Worm (Caenorhabditis elegans): ENCODE measurements around the gene C46C11.3.

Gene C46C11.3

DNA sequence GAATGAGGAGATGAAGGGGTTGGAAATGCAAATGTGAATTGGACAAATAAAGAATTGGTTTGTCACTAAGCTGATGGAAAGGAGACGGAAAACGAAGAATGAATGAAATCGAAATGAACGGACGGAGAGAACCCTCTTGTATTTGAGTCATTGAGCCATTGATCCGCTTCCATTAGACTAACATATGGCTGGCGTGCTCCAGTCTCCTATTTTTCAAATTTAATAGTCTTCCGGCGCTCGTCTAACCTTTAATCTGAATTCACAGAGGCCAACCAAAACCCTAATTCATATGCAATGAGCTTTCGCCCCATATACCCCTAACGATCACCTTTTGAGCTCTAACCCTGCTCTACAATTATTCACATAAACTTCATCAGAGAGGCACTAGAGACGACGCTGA, at the start of gene C46C11.3:
TSS of gene C46C11.3 (plus strand) at position 301 of the 400 bp plus-strand sequence.
- no peak for TF ChIP-seq unc-62 (GFP tag; optimal IDR thresholded peaks at IDR 0.05)

DNA sequence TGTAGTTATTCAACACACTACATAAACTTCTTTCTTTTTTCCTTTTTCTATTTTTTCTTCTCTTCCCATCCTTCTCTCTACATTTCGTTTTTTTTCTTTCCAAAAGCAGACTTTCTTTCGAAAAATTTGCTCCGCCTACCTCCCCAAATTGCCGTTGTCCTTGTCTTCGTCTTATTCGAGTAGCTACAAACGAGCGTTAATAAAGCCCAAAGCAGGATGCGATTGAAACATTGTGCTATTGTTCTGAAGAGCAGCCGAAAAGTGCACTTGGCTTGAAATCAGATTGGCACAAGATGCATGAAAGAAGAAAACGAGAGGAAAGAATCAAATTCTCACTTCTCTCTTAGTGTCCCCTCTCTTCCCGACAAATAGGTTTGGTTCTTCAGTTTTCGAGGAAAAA, 47.3 kb upstream of the C46C11.3 start:
- TF ChIP-seq unc-62 (GFP tag; optimal IDR thresholded peaks at IDR 0.05), result no peak

DNA sequence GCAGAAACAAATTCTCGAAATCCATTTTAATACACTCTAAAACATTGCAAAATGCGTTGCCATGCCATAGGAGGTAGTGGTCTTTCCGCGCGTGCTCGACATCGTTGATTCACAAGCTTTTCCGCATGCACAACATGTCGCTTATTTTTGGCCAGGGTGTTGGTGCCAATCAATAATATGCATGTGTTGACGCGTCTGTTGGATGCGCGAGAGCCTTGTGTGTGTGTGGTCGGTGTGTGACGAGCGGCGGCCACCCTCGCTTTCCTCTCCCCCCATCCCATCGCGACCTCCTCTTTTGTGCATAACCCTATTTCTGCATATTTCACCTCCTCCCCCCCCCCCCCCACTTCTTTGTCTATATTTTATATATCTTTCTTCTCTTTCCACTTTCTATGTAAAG, 45.9 kb upstream of the C46C11.3 start:
- no peak for TF ChIP-seq unc-62 (GFP tag; optimal IDR thresholded peaks at IDR 0.05)

DNA sequence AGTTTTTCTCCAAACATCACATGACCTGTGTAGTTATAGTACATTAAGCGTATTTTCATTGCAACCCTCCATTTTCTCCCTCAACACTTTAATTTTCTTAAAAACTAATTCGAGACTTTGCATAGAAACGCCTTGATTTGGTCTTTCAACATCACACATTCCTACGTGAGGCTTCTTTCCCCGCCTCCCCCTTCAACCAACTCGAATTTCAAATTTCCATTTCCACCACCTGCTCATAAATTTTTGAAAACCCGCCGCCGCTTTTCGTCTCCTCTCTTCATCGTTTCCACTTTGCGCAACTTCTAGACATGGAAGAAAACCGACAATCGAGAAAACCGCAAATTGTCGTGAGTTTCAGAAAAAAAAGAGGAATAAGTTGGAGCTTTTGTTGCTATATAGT, 44.2 kb upstream of the C46C11.3 start, which contains the start of gene C05E11.3:
TSS of gene C05E11.3 (plus strand) at position 301 of the 400 bp plus-strand sequence.
- TF ChIP-seq unc-62 (GFP tag; optimal IDR thresholded peaks at IDR 0.05), result no peak

DNA sequence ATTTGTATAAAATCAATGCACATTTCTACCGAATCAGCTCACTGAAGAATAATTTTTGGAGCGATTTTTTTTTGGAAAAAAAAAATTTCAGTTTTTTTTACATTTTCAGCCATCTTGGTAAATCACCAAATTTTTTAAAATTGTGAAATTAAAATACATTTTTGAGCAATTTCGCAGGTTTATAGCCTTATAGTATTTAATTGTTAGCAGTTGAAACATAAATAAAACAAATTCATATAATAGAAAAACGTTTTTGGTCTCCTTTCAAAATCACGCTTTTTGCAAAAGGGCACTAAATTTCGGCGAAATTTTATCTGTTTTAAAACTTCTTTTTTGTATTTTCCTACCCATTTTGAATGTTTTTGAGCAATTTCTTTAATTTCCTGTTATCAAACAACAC, 43.5 kb upstream of the C46C11.3 start:
- TF ChIP-seq unc-62 (GFP tag; optimal IDR thresholded peaks at IDR 0.05), result no peak

DNA sequence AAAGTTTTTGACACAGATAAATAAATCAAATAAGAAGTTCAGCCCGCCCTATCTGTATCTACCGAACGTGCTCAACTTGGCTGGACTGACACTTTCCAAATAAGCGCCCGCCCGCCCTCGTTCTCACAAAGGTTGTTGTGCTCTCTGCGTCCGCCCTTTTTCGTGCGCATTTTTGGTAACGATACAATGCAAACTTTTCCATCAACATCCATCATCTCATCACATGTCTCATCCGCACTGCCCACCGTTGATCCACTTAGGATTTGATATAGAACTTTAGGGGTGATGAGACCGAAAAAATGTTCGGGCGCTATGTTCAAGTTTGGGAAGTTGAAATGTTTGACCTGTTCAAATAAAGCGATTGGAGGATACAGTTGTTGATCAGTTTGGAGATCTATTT, 36.5 kb upstream of the C46C11.3 start, which contains the start of gene C05E11.7:
TSS of gene C05E11.7 (minus strand) at position 101 of the 400 bp plus-strand sequence.
- TF ChIP-seq unc-62 (GFP tag; optimal IDR thresholded peaks at IDR 0.05), result no peak

DNA sequence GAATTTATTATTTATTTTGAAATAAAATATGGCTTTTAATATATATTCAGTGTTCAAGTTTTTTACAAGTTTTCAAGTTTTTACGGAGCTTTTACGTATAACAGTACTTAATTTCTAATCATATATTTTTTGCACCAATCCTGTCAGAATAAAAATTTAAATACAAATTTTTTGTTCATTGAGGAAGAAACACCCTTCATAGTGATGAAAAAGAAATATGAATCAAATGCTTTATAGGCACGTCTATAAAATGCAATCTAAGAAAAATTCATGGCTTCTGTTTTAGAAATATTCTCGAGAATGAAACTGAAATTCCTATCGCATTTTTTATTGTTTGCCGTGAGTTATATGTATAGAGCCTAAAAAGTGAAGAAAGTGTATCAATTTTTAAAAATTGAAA, 35.5 kb upstream of the C46C11.3 start, which contains the start of gene C05E11.2:
TSS of gene C05E11.2 (plus strand) at position 301 of the 400 bp plus-strand sequence.
- TF ChIP-seq unc-62 (GFP tag; optimal IDR thresholded peaks at IDR 0.05), result no peak

DNA sequence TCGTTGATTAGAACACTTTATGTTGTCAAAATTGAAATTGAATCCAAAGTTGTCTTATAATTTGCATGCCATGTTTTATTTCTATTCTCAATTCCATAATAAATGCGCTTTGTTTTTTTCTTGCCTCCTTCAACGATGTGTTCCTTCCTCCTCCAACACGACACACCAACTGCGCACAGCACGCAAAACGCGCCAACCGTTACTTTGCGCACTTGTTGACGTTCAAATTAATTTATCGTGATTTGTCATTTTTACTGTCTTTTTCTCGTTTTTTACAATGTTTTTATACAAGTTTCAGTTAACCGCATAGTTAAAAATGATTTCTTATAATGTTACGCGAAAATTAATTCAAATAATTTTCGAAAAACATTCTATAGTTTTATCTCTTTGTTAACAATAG, 34.2 kb upstream of the C46C11.3 start:
- TF ChIP-seq unc-62 (GFP tag; optimal IDR thresholded peaks at IDR 0.05), result no peak

DNA sequence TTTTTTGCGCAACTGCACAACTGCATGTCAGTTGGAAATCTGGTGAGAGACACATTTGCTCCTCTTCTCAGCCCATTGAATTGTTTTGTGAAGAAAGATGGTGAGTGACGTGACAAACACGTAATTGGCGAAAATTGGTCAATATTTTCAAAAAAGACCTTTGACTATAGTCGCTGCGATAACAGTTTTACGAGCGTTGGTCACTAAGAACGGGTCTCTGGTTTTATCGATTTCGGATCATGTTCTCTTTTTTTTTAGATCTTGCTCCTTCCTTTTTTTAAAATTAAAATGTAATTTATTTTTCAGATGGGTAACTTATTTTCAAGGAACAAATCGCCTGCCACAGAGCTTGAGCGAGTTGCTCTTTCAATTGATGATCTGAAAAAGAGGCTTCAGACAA, 33.7 kb upstream of the C46C11.3 start, which contains the start of gene lnp-1:
TSS of gene lnp-1 (plus strand) at position 301 of the 400 bp plus-strand sequence.
- no peak for TF ChIP-seq unc-62 (GFP tag; optimal IDR thresholded peaks at IDR 0.05)

DNA sequence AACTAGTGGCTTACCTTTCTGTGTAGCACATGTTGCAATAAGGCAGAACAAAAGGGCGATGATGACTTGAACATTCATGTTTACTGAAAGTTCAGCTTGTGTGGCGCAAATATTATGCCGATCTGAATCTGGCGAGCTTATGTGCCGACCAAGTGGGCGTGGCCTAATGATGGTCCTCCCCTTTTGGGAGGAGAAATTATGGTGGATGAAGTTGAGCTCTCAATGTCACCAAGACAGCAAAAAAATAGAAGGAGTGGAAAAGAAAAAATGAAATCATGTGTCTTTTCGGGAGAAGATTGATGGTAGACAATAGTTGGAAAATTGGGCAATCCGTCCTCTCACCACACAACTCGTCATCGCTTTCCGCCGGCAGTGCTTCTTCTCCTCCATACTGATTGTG, 29.9 kb upstream of the C46C11.3 start, which contains the start of gene flp-12:
TSS of gene flp-12 (minus strand) at position 101 of the 400 bp plus-strand sequence.
- no peak for TF ChIP-seq unc-62 (GFP tag; optimal IDR thresholded peaks at IDR 0.05)

DNA sequence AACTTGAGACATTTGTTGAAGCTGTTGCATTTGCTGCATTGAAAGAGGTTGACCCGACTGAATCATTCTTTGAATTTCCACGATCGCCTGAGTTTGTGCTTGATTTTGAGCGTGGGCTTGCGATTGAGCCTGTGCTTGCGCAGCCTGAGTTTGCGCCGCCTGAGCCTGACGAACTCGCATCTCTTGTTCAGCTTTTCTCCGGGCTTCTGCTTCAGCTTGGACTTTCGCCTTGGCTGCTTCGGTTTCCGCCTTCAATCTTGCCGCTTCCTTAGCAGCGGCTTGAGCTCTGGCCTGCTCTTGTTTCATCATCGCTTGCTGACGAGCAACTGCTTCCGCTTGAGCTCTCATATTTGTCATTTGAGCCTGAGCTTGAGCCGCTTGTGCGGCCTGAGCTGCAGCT, 24.7 kb upstream of the C46C11.3 start:
- no peak for TF ChIP-seq unc-62 (GFP tag; optimal IDR thresholded peaks at IDR 0.05)

DNA sequence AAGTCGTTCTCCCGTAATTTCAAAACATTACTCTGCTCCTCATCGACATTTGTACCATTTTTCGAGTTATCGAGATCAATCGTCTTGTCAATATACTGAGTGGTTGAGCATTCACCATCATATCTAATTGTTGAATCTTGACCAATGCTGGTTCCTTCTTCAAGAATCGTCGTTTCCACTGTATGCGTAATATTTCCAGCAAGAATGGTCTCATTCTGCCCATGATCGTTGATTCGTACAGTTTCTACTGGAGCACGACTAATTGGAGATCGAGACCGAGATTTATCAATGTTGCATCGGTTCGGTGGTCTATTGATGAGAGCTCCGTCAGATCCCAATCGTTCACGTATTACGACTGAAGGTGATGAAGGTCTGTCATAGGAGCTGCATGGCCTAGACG, 22.6 kb upstream of the C46C11.3 start:
- no peak for TF ChIP-seq unc-62 (GFP tag; optimal IDR thresholded peaks at IDR 0.05)

DNA sequence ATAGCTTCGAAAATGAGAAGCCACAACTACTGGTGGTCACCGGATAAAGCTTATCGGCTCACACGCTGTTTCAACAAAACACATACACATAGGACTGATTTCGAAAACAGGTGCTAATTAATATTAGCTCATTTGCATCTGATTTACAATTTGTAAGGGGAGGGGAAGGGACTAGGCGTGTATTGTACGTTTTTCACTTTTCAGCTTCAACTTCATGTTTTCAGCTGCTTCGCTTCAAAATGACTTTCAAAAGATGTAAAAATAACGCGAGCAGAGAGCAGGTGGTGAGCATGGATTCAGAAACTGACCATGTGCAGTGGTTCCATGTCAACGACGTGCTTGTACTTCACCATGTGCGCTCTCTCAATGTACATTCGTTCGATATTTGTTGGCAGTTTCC, 21.1 kb upstream of the C46C11.3 start:
- no peak for TF ChIP-seq unc-62 (GFP tag; optimal IDR thresholded peaks at IDR 0.05)

DNA sequence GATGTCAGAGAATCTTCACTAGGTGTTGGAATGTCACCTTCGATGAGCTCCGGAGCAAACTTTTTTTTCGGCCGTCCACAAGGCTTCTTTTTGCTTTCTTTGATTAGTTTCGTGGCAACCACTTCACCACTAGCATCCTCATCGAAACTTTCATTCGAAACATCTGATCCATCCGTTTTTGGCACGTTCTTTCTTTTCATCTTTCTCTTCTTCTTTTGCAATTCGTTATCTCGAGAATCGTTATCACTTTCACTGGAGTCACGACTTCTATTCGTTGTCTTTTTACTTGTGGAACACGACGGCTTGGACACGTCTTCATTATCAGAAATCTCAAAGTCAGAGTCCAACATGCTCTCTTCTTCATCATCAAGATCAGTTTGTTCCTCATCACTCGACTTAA, 17.9 kb upstream of the C46C11.3 start:
- no peak for TF ChIP-seq unc-62 (GFP tag; optimal IDR thresholded peaks at IDR 0.05)

DNA sequence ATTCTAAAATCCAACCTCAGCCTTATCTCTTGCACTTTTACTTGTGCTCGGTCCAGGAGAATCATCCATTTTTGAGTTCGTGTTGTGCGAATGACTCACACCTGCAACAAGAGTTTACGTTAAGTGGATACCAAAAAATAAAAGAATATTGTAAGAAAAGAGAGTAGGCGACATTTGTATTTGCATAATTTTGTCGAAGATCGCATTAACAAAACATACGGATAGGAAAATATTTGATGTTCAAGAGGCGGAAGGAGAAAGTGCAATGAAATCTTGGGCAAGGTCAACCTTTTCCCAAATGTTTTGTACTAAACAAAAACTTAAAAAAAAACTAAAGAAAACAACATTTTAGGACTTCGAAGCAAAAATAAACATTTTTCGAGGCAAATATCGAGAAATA, 16.3 kb upstream of the C46C11.3 start, which contains the start of gene spat-3:
TSS of gene spat-3 (minus strand) at position 101 of the 400 bp plus-strand sequence.
- no peak for TF ChIP-seq unc-62 (GFP tag; optimal IDR thresholded peaks at IDR 0.05)

DNA sequence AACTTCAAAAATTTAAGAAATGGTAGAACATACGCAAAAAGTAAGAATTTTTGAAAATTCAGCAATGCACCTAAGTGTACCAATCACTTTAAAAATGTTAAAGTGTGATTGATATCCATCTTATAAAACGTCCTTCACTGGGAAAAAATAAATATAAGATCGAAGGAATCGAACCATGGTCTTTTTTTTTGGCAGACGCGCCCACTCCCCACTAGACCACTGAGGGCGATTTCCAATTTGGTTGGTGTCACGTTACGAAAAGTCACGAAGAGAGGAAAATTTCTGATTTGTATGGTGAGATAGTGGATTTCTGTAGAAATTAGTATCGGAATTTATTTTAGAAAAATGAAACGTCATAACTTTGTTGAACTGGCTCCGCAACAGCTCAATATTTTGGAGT, 14.8 kb upstream of the C46C11.3 start:
- no peak for TF ChIP-seq unc-62 (GFP tag; optimal IDR thresholded peaks at IDR 0.05)

DNA sequence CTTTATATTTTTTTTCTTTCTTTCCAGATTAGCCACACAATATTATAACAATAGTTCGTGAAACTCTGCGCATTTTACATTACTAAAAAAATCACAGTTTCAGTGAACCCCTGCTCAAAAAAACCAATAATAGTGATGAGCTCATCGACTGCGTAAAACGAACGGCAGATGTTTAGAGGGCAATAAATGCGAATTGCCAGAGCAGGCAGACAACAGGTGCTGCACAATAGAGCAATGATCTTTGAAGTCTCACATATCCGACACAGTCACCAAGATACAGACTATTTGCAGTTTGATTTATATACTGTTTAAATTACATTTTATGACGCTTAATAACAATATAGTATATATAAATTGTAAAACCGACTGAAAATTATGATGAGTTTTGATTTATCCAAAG, 12.5 kb upstream of the C46C11.3 start:
- TF ChIP-seq unc-62 (GFP tag; optimal IDR thresholded peaks at IDR 0.05), result no peak

DNA sequence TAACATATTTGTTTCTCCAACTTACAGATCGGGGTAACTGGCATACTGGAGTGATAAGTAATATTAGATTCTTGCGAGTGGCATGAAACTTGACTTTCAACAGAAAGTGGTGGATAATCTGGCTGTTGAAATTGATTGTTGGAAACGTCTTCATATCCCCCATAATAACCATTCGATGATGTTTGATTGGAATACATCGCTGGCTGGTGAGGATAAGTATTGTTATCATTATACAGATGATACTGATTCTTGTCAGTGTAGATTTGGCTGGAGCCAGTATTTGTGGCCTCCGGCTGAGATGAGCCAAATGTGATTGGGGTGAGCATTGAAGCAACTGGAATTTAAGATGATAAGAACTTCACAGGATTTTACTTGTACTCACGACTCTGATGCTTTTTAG, 7.1 kb upstream of the C46C11.3 start:
- no peak for TF ChIP-seq unc-62 (GFP tag; optimal IDR thresholded peaks at IDR 0.05)
